Fruit fly (Drosophila melanogaster): Measurements from ENCODE around the gene CG31676.

DNA sequence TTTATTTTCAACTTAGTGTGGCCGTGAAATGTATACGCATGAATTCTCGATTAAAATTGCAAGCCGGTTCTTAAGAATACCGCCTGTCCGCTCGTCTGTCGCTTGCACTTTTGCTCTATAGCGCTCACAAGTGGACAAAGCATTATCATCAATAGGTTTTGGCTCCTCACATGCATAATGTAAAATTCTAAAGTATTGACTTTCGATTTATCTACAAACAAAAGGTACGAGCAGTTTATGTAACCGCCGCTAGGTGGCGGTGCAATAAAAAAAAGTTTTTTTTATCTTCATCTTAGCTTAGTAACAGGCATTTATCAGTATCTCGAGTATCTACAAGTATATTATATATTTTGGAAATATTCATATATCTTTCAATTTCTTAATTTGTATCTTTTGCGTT is 14.3 kb upstream of the CG31676 start:
- no peak for TF ChIP-seq rgr (GFP tag; optimal IDR thresholded peaks at IDR 0.05)
- TF ChIP-seq dl (GFP tag; optimal IDR thresholded peaks at IDR 0.05; ENCODE audit: insufficient read depth in 1 of 2, partially characterized antibody in 2 of 2): no peak
- no peak for TF ChIP-seq Hr78 (GFP tag; optimal IDR thresholded peaks at IDR 0.05)
- TF ChIP-seq Jra (GFP tag; optimal IDR thresholded peaks at IDR 0.05): no peak
- no peak for TF ChIP-seq h (GFP tag; optimal IDR thresholded peaks at IDR 0.05)
- TF ChIP-seq sage (GFP tag; optimal IDR thresholded peaks at IDR 0.05): no peak
- no peak for TF ChIP-seq Sp1 (GFP tag; optimal IDR thresholded peaks at IDR 0.05)
- TF ChIP-seq usp (GFP tag; optimal IDR thresholded peaks at IDR 0.05): no peak
- no peak for TF ChIP-seq dsf (GFP tag; optimal IDR thresholded peaks at IDR 0.05; ENCODE audit: borderline replicate concordance)
- no peak for TF ChIP-seq fru (GFP tag; optimal IDR thresholded peaks at IDR 0.05)

Data from whole organism, wandering third instar larva.